Fruit fly (Drosophila melanogaster) whole organism, prepupa: Measurements from ENCODE around the gene CG33107.

ENCODE experiments used
- CG10631 ChIP-seq: fragments of 200-800 bp; sonication (Bioruptor generic); optimal IDR thresholded peaks from 2 replicates; lab custom pipeline; 2016; ENCODE audit warnings: missing biosample characterization, missing genetic modification characterization
- CG10669 ChIP-seq: fragments of 200-800 bp; sonication (Bioruptor generic); optimal IDR thresholded peaks from 3 replicates; lab custom pipeline; 2018; ENCODE audit warnings: missing biosample characterization, mild to moderate bottlenecking, missing genetic modification characterization, moderate library complexity
- CG11762 ChIP-seq: fragments of 200-800 bp; sonication (Bioruptor generic); optimal IDR thresholded peaks from 3 replicates; lab custom pipeline; 2016; ENCODE audit warnings: missing biosample characterization, missing genetic modification characterization; ENCODE audit not compliant: insufficient read depth
- CG15336 ChIP-seq: fragments of 200-800 bp; sonication (Bioruptor generic); IDR thresholded peaks from 2 replicates; pipeline ENCODE4 v1.3.6; 2022; ENCODE audit warnings: missing biosample characterization, missing genetic modification characterization
- CG16779 ChIP-seq: fragments of 200-800 bp; sonication (Bioruptor generic); optimal IDR thresholded peaks from 3 replicates; lab custom pipeline; 2017; ENCODE audit warnings: missing biosample characterization, mild to moderate bottlenecking, missing genetic modification characterization
- CG32006 ChIP-seq: fragments of 200-800 bp; sonication (Bioruptor generic); optimal IDR thresholded peaks from 3 replicates; lab custom pipeline; 2017; ENCODE audit warnings: missing biosample characterization, mild to moderate bottlenecking, missing genetic modification characterization
- CG34406 ChIP-seq: fragments of 200-800 bp; sonication (Bioruptor generic); optimal IDR thresholded peaks from 3 replicates; lab custom pipeline; 2016; ENCODE audit warnings: missing biosample characterization, missing genetic modification characterization
- CG3919 ChIP-seq: fragments of 200-800 bp; sonication (Bioruptor generic); optimal IDR thresholded peaks from 3 replicates; lab custom pipeline; 2016; ENCODE audit warnings: missing biosample characterization, missing genetic modification characterization
- CG6163 ChIP-seq: fragments of 200-800 bp; sonication (Bioruptor generic); IDR thresholded peaks from 3 replicates; pipeline ENCODE4 v1.3.6; 2022; ENCODE audit warnings: missing biosample characterization, missing genetic modification characterization
- CG6276 ChIP-seq: fragments of 200-800 bp; sonication (Bioruptor generic); optimal IDR thresholded peaks from 2 replicates; lab custom pipeline; 2017; ENCODE audit warnings: missing biosample characterization, mild to moderate bottlenecking, missing genetic modification characterization
- CG6792 ChIP-seq: fragments of 200-800 bp; sonication (Bioruptor generic); optimal IDR thresholded peaks from 3 replicates; lab custom pipeline; 2016; ENCODE audit warnings: missing biosample characterization, missing genetic modification characterization
- CG6854 ChIP-seq: fragments of 200-800 bp; sonication (Bioruptor generic); optimal IDR thresholded peaks from 2 replicates; lab custom pipeline; 2017; ENCODE audit warnings: missing biosample characterization, mild to moderate bottlenecking, missing genetic modification characterization
- CG8119 ChIP-seq: fragments of 200-800 bp; sonication (Bioruptor generic); IDR thresholded peaks from 3 replicates; pipeline ENCODE4 v1.3.6; 2022; ENCODE audit warnings: missing biosample characterization, missing genetic modification characterization
- CG8319 ChIP-seq: fragments of 200-800 bp; sonication (Bioruptor generic); optimal IDR thresholded peaks from 3 replicates; lab custom pipeline; 2016; ENCODE audit warnings: missing biosample characterization, missing genetic modification characterization
- CG8632 ChIP-seq: fragments of 200-800 bp; sonication (Bioruptor generic); optimal IDR thresholded peaks from 3 replicates; lab custom pipeline; 2016; ENCODE audit warnings: missing biosample characterization, missing genetic modification characterization
- CG9139 ChIP-seq: fragments of 200-800 bp; sonication (Bioruptor generic); optimal IDR thresholded peaks from 3 replicates; lab custom pipeline; 2017; ENCODE audit warnings: missing biosample characterization, mild to moderate bottlenecking, missing genetic modification characterization
- Eip75B ChIP-seq: fragments of 200-800 bp; sonication (Bioruptor generic); optimal IDR thresholded peaks from 3 replicates; lab custom pipeline; 2016; ENCODE audit warnings: missing biosample characterization, missing genetic modification characterization
- Eip78C ChIP-seq: fragments of 200-800 bp; sonication (Bioruptor generic); peaks from one replicate; lab custom pipeline; 2016; ENCODE audit warnings: missing biosample characterization, missing genetic modification characterization
- Eip93F ChIP-seq: fragments of 200-800 bp; sonication (Bioruptor generic); optimal IDR thresholded peaks from 2 replicates; lab custom pipeline; 2016; ENCODE audit warnings: missing biosample characterization, mild to moderate bottlenecking, missing genetic modification characterization
- Ets96B ChIP-seq: fragments of 200-800 bp; optimal IDR thresholded peaks from 2 replicates; lab custom pipeline; 2019; ENCODE audit warnings: missing biosample characterization, mild to moderate bottlenecking, missing genetic modification characterization, moderate library complexity
- Hr38 ChIP-seq: sonication (Bioruptor generic); optimal IDR thresholded peaks from 2 replicates; lab custom pipeline; 2016; ENCODE audit warnings: missing biosample characterization, missing genetic modification characterization
- Lpt ChIP-seq: fragments of 200-800 bp; sonication (Bioruptor generic); optimal IDR thresholded peaks from 3 replicates; lab custom pipeline; 2016; ENCODE audit warnings: missing biosample characterization, missing genetic modification characterization
- Met ChIP-seq: fragments of 200-800 bp; sonication (Bioruptor generic); optimal IDR thresholded peaks from 3 replicates; lab custom pipeline; 2016; ENCODE audit warnings: missing biosample characterization, missing genetic modification characterization
- Sox102F ChIP-seq: fragments of 200-800 bp; sonication (Bioruptor generic); optimal IDR thresholded peaks from 2 replicates; lab custom pipeline; 2016; ENCODE audit warnings: missing biosample characterization, mild to moderate bottlenecking, missing genetic modification characterization
- Sox14 ChIP-seq: fragments of 200-800 bp; sonication (Bioruptor generic); optimal IDR thresholded peaks from 3 replicates; lab custom pipeline; 2016; ENCODE audit warnings: missing biosample characterization, missing genetic modification characterization
- Sox15 ChIP-seq: fragments of 200-800 bp; sonication (Bioruptor generic); optimal IDR thresholded peaks from 3 replicates; lab custom pipeline; 2016; ENCODE audit warnings: missing biosample characterization, missing genetic modification characterization
- acj6 ChIP-seq: fragments of 200-800 bp; sonication (Bioruptor generic); optimal IDR thresholded peaks from 3 replicates; lab custom pipeline; 2016; ENCODE audit warnings: missing biosample characterization, missing genetic modification characterization
- cyc ChIP-seq: fragments of 200-800 bp; sonication (Bioruptor generic); optimal IDR thresholded peaks from 3 replicates; lab custom pipeline; 2016; ENCODE audit warnings: missing biosample characterization, missing genetic modification characterization
- dac ChIP-seq: fragments of 200-800 bp; sonication (Bioruptor generic); optimal IDR thresholded peaks from 2 replicates; lab custom pipeline; 2017; ENCODE audit warnings: missing biosample characterization, mild to moderate bottlenecking, missing genetic modification characterization
- fkh ChIP-seq: fragments of 200-800 bp; sonication (Bioruptor generic); optimal IDR thresholded peaks from 3 replicates; lab custom pipeline; 2017; ENCODE audit warnings: missing biosample characterization, mild to moderate bottlenecking, missing genetic modification characterization, moderate library complexity
- lz ChIP-seq: fragments of 200-800 bp; sonication (Bioruptor generic); optimal IDR thresholded peaks from 3 replicates; lab custom pipeline; 2016; ENCODE audit warnings: missing biosample characterization, missing genetic modification characterization
- net ChIP-seq: fragments of 200-800 bp; sonication (Bioruptor generic); optimal IDR thresholded peaks from 3 replicates; lab custom pipeline; 2016; ENCODE audit warnings: missing biosample characterization, missing genetic modification characterization
- pdm3 ChIP-seq: fragments of 200-800 bp; sonication (Bioruptor generic); optimal IDR thresholded peaks from 3 replicates; lab custom pipeline; 2016; ENCODE audit warnings: missing biosample characterization, missing genetic modification characterization
- ss ChIP-seq, 2 experiments: fragments of 200-800 bp; sonication (Bioruptor generic); optimal IDR thresholded peaks; 2 replicates in 1 of 2; 3 replicates in 1 of 2; lab custom pipeline; 2017 to 2018; ENCODE audit warnings: mild to moderate bottlenecking in 2 of 2, missing biosample characterization in 2 of 2, missing genetic modification characterization in 2 of 2, moderate library complexity in 1 of 2

CG33107 gene

DNA sequence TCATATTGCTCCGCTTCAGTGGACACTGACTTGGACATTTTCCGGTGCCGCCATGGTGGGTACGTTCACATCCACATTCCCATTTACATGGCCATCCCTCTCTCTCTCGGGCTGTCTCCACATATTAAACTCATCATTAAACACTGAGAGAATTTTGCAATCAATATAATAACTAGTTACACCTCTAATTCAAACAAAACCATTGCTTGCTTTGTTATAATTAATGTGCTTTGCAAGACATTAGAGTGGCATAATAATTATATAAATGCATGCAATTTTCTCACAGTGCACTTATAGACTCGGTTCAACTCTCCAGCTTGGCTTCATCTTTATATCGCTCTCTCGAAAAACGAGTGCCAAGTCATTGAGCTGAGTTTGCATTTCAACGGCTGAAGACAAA lies 40.2 kb upstream of the CG33107 start (continued):
- peak; percentile 91 for TF ChIP-seq CG8319 (GFP tag; lab: Kevin White, UChicago)
- TF ChIP-seq CG34406 (GFP tag; lab: Kevin White, UChicago) = peak; percentile 79
- TF ChIP-seq acj6 (GFP tag; lab: Kevin White, UChicago) = peak; percentile 88
- TF ChIP-seq lz = peak; percentile 79
- TF ChIP-seq CG11762 (GFP tag; lab: Kevin White, UChicago) = peak; percentile 85
- peak; percentile 87 for TF ChIP-seq CG6792 (GFP tag; lab: Kevin White, UChicago)
- no peak for TF ChIP-seq Sox102F (GFP tag; lab: Kevin White, UChicago)
- peak; percentile 89 for TF ChIP-seq CG10631 (GFP tag; lab: Kevin White, UChicago)
- peak; percentile 91 for TF ChIP-seq CG10669
- peak; percentile 94 for TF ChIP-seq CG3919
- peak; percentile 97 for TF ChIP-seq CG6163
- TF ChIP-seq pdm3 (GFP tag; lab: Kevin White, UChicago) = no peak
- TF ChIP-seq CG16779 (tag; lab: Kevin White, UChicago) = peak; percentile 87
- TF ChIP-seq Eip75B (GFP tag; lab: Kevin White, UChicago) = peak; percentile 91
- TF ChIP-seq Eip78C (GFP tag; lab: Kevin White, UChicago) = peak; percentile 98
- TF ChIP-seq Eip93F (GFP tag; lab: Kevin White, UChicago) = no peak
- TF ChIP-seq CG8119 = peak; percentile 95
- TF ChIP-seq CG15336 (GFP tag; lab: Robert Waterston, UW) = peak; percentile 97
- TF ChIP-seq CG8632 (GFP tag; lab: Kevin White, UChicago) = peak; percentile 75

DNA sequence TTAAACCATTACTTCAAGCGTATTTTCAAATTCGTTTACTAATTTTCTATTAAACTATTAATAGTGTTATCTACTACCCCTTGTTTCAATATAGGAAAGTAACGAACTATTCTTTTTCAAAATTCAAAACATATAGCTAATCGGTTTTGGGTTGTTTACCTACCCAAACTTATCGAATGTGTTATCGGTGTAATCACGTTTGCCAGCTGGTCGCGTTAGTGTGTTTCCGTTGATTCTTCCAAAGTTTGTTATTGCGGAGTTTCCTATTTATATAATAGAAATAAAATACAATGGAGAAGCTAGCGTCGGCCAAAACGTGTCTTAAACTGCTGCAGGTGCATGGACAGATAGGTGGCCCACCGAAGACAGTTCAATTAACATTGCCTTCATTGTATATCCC lies 33.8 kb upstream of the CG33107 start, which contains the start of gene mRpL45:
mRpL45 (plus strand) TSS at position 213 of the 400 bp plus-strand sequence.
- no peak for TF ChIP-seq ss (GFP tag; optimal IDR thresholded peaks at IDR 0.05; lab: Kevin White, UChicago)
- no peak for TF ChIP-seq CG8319 (GFP tag; lab: Kevin White, UChicago)
- TF ChIP-seq fkh = peak; percentile 92
- TF ChIP-seq Ets96B = no peak
- TF ChIP-seq CG11762 (GFP tag; lab: Kevin White, UChicago) = no peak

DNA sequence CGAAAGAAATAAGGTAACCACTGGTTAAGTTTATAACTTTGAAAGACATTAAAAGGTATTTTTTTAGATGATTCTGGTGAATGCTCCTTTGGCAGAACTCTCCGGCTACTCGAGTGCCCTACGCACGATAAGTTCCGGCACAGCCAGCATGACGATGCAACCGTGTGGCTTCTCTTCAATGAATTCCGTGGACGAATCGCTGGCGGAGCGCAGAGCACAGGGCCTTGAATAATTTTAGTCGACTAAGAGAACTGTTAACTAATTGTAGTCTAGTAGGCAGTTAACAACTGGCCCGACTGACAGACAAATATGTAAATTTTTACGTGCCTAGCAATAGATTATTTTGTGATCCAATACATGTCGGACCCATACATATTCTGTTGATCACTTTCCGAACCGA lies 31.7 kb upstream of the CG33107 start, which contains the start of gene CG31161:
CG31161 (plus strand) TSS at position 301 of the 400 bp plus-strand sequence.
- TF ChIP-seq CG8119 (no peak), CG34406 (GFP tag; lab: Kevin White, UChicago) (no peak), fkh (no peak), Met (GFP tag; lab: Kevin White, UChicago) (no peak), CG6276 (no peak), CG8632 (GFP tag; lab: Kevin White, UChicago) (no peak), CG6792 (GFP tag; lab: Kevin White, UChicago) (no peak)

DNA sequence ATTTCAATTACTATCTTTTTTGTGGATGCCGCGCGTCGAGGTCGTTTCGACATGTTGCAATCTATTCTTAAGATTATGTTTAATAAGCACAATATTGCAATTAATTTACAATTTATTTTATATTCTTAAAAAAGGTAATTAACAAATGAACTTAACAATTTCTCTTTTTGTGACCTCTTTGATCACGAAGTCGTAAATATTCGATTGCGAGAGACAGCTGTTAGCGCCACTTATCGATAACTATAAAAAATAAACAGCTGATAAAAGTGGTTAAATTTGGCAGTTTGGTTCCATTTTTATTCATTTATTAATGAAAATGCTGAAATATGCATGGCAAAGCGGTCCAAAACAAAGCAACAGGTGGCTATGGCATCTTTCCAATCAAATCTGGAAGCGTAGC lies 28.9 kb upstream of the CG33107 start, which contains the start of the genes CG31156 and mRRF2:
CG31156 (minus strand) TSS at position 209 of the 400 bp plus-strand sequence.
mRRF2 (plus strand) TSS at position 239 of the 400 bp plus-strand sequence.
- TF ChIP-seq dac (no peak), Sox14 (GFP tag; lab: Kevin White, UChicago) (no peak), ss (GFP tag; optimal IDR thresholded peaks at IDR 0.05; lab: Kevin White, UChicago) (no peak), net (GFP tag; lab: Kevin White, UChicago) (no peak), CG3919 (no peak), Ets96B (no peak), Sox102F (GFP tag; lab: Kevin White, UChicago) (no peak), Lpt (GFP tag; lab: Kevin White, UChicago) (no peak), CG9139 (GFP tag; lab: Kevin White, UChicago) (no peak), Sox15 (GFP tag; lab: Kevin White, UChicago) (no peak), CG32006 (GFP tag; lab: Kevin White, UChicago) (no peak), cyc (no peak), CG6854 (no peak), Hr38 (no peak), CG8632 (GFP tag; lab: Kevin White, UChicago) (no peak)
